Worm (Caenorhabditis elegans): ENCODE measurements around the gene math-1.
"Not testable (repeated sequence)": the region's sequence is repeated elsewhere in the genome, so short reads cannot be mapped to it uniquely, and the experiment has no call there.

math-1 gene

ce11 chrII:2013856-2014255 lies 32.6 kb downstream of the math-1 start:
- no peak for TF ChIP-seq unc-130 (tag; optimal IDR thresholded peaks at IDR 0.05)
- TF ChIP-seq ceh-90 (tag; optimal IDR thresholded peaks at IDR 0.05) = no peak
- no peak for TF ChIP-seq nhr-71 (tag; optimal IDR thresholded peaks at IDR 0.05)
- TF ChIP-seq F16B12.6 (tag; optimal IDR thresholded peaks at IDR 0.05) = no peak
- TF ChIP-seq aly-2 (tag; optimal IDR thresholded peaks at IDR 0.05) = no peak

- no peak for TF ChIP-seq fkh-10 (GFP tag; optimal IDR thresholded peaks at IDR 0.05)
- no peak for TF ChIP-seq aly-2 (tag; optimal IDR thresholded peaks at IDR 0.05)
- no peak for TF ChIP-seq skn-1 (tag; optimal IDR thresholded peaks at IDR 0.05)
- TF ChIP-seq nhr-19 (GFP tag; conservative IDR thresholded peaks at IDR 0.05) = no peak
- no peak for TF ChIP-seq ztf-11 (tag; optimal IDR thresholded peaks at IDR 0.05)
- TF ChIP-seq lin-13 (GFP tag; optimal IDR thresholded peaks at IDR 0.05) = no peak
- TF ChIP-seq isw-1 (GFP tag; IDR thresholded peaks at IDR 0.05) = no peak
- TF ChIP-seq nhr-12 (tag; optimal IDR thresholded peaks at IDR 0.05) = no peak
- TF ChIP-seq sup-37 (GFP tag; optimal IDR thresholded peaks at IDR 0.05) = no peak
- TF ChIP-seq ces-1 (GFP tag; optimal IDR thresholded peaks at IDR 0.05) = no peak
- TF ChIP-seq ceh-63 (GFP tag; optimal IDR thresholded peaks at IDR 0.05) = no peak
- TF ChIP-seq nhr-28 (tag; optimal IDR thresholded peaks at IDR 0.05) = no peak
- no peak for TF ChIP-seq elt-2 (tag; optimal IDR thresholded peaks at IDR 0.05)
- no peak for TF ChIP-seq ceh-90 (tag; optimal IDR thresholded peaks at IDR 0.05)
- TF ChIP-seq elt-3 (tag; optimal IDR thresholded peaks at IDR 0.05) = no peak
- no peak for TF ChIP-seq grh-1 (GFP tag; IDR thresholded peaks at IDR 0.05)
- no peak for TF ChIP-seq F16B12.6 (tag; optimal IDR thresholded peaks at IDR 0.05)
- no peak for TF ChIP-seq nhr-47 (tag; optimal IDR thresholded peaks at IDR 0.05)
- no peak for TF ChIP-seq pag-3 (tag; optimal IDR thresholded peaks at IDR 0.05; ENCODE audit: borderline replicate concordance, insufficient read depth)
- TF ChIP-seq ceh-82 (tag; optimal IDR thresholded peaks at IDR 0.05) = no peak
Measured at ce11 chrII:2012698-2013097, 33.8 kb downstream of the math-1 start, which contains the start of gene F59H6.15. Gene F59H6.15, plus strand, starts transcription at chrII:2012998.

- no peak for TF ChIP-seq fkh-8 (tag; optimal IDR thresholded peaks at IDR 0.05)
Measured at ce11 chrII:2011179-2011578, 35.3 kb downstream of the math-1 start.

- TF ChIP-seq C34B4.2, jun-1, vab-15 (tag; optimal IDR thresholded peaks at IDR 0.05): not testable (repeated sequence)
Measured at ce11 chrII:2000720-2001119, 45.7 kb downstream of the math-1 start, which contains the start of gene ceh-84. Gene ceh-84, minus strand, starts transcription at chrII:2000820.

- not testable (repeated sequence) for TF ChIP-seq ama-1 (optimal IDR thresholded peaks at IDR 0.05); rnt-1 (tag; optimal IDR thresholded peaks at IDR 0.05); nhr-76 (tag; optimal IDR thresholded peaks at IDR 0.05)
Measured at ce11 chrII:1998561-1998960, 47.9 kb downstream of the math-1 start, which contains the start of gene math-19. Gene math-19, plus strand, starts transcription at chrII:1998861.

- TF ChIP-seq pax-3 (tag; optimal IDR thresholded peaks at IDR 0.05) (no peak), mab-9 (GFP tag; IDR thresholded peaks at IDR 0.05) (no peak), skn-1 (tag; optimal IDR thresholded peaks at IDR 0.05) (no peak), nhr-77 (tag; optimal IDR thresholded peaks at IDR 0.05) (no peak), grh-1 (GFP tag; IDR thresholded peaks at IDR 0.05) (no peak), nhr-19 (GFP tag; conservative IDR thresholded peaks at IDR 0.05) (no peak), lsy-2 (tag; optimal IDR thresholded peaks at IDR 0.05) (no peak), mdl-1 (tag; optimal IDR thresholded peaks at IDR 0.05) (no peak), zag-1 (tag; optimal IDR thresholded peaks at IDR 0.05) (no peak), ces-1 (GFP tag; optimal IDR thresholded peaks at IDR 0.05) (no peak), pag-3 (tag; optimal IDR thresholded peaks at IDR 0.05; ENCODE audit: borderline replicate concordance, insufficient read depth) (no peak), sup-37 (GFP tag; optimal IDR thresholded peaks at IDR 0.05) (no peak), F16B12.6 (tag; optimal IDR thresholded peaks at IDR 0.05) (no peak), snpc-4 (tag; optimal IDR thresholded peaks at IDR 0.05) (no peak), nhr-11 (tag; optimal IDR thresholded peaks at IDR 0.05) (no peak), nhr-71 (tag; optimal IDR thresholded peaks at IDR 0.05) (no peak), elt-2 (tag; optimal IDR thresholded peaks at IDR 0.05) (no peak), nhr-84 (tag; optimal IDR thresholded peaks at IDR 0.05) (no peak), ztf-4 (tag; optimal IDR thresholded peaks at IDR 0.05) (no peak), zip-4 (GFP tag; optimal IDR thresholded peaks at IDR 0.05) (no peak)
Measured at ce11 chrII:1996237-1996636, 50.2 kb downstream of the math-1 start, which contains the start of gene math-20. Gene math-20, plus strand, starts transcription at chrII:1996537.
